Fruit fly (Drosophila melanogaster) whole organism, embryonic: ENCODE measurements around the gene nAChRalpha7.

ENCODE experiments used
- Antp ChIP-seq: fragments of 200-800 bp; sonication (Bioruptor generic); optimal IDR thresholded peaks from 3 replicates; lab custom pipeline; 2016; ENCODE audit warnings: missing biosample characterization, missing genetic modification characterization
- Awh ChIP-seq: fragments of 200-800 bp; sonication (Bioruptor generic); IDR thresholded peaks from 2 replicates; pipeline ENCODE4, ENCODE4 v1.3.6; 2022; ENCODE audit warnings: missing biosample characterization, missing genetic modification characterization
- CG10267 ChIP-seq: fragments of 200-800 bp; sonication (Bioruptor generic); optimal IDR thresholded peaks from 2 replicates; lab custom pipeline; 2018; ENCODE audit warnings: missing biosample characterization, mild to moderate bottlenecking, missing genetic modification characterization, moderate library complexity
- CG10274 ChIP-seq: fragments of 200-800 bp; sonication (Bioruptor generic); optimal IDR thresholded peaks from 3 replicates; lab custom pipeline; 2017; ENCODE audit warnings: missing biosample characterization, mild to moderate bottlenecking, missing genetic modification characterization
- CG10543 ChIP-seq: fragments of 200-800 bp; sonication (Bioruptor generic); optimal IDR thresholded peaks from 3 replicates; lab custom pipeline; 2017; ENCODE audit warnings: missing biosample characterization, mild to moderate bottlenecking, missing genetic modification characterization, moderate library complexity
- CG11504 ChIP-seq: fragments of 200-800 bp; sonication (Bioruptor generic); optimal IDR thresholded peaks from 3 replicates; lab custom pipeline; 2019; ENCODE audit warnings: missing biosample characterization, mild to moderate bottlenecking, missing genetic modification characterization, moderate library complexity
- CG11723 ChIP-seq: fragments of 200-800 bp; sonication (Bioruptor generic); optimal IDR thresholded peaks from 2 replicates; lab custom pipeline; 2017; ENCODE audit warnings: missing biosample characterization, mild to moderate bottlenecking, missing genetic modification characterization
- CG12236 ChIP-seq: fragments of 200-800 bp; sonication (Bioruptor generic); optimal IDR thresholded peaks from 2 replicates; lab custom pipeline; 2016; ENCODE audit warnings: missing biosample characterization, missing genetic modification characterization
- CG12744 ChIP-seq: fragments of 200-800 bp; sonication (Bioruptor generic); optimal IDR thresholded peaks from 2 replicates; lab custom pipeline; 2016; ENCODE audit warnings: missing biosample characterization, missing genetic modification characterization
- CG13296 ChIP-seq: fragments of 200-800 bp; sonication (Bioruptor generic); optimal IDR thresholded peaks from 3 replicates; lab custom pipeline; 2018; ENCODE audit warnings: missing biosample characterization, mild to moderate bottlenecking, missing genetic modification characterization
- CG16779 ChIP-seq: fragments of 200-800 bp; sonication (Bioruptor generic); IDR thresholded peaks from 2 replicates; pipeline ENCODE4 v1.3.6; 2022; ENCODE audit warnings: missing biosample characterization, missing genetic modification characterization
- CG17186 ChIP-seq: fragments of 200-800 bp; sonication (Bioruptor generic); optimal IDR thresholded peaks from 3 replicates; lab custom pipeline; 2017; ENCODE audit warnings: missing biosample characterization, missing genetic modification reagents, missing genetic modification characterization
- CG2678 ChIP-seq: fragments of 200-800 bp; sonication (Bioruptor generic); optimal IDR thresholded peaks from 3 replicates; lab custom pipeline; 2019; ENCODE audit warnings: missing biosample characterization, mild to moderate bottlenecking, missing genetic modification characterization, moderate library complexity
- CG2875 ChIP-seq: fragments of 200-800 bp; sonication (Bioruptor generic); optimal IDR thresholded peaks from 2 replicates; lab custom pipeline; 2017; ENCODE audit warnings: missing biosample characterization, mild to moderate bottlenecking, missing genetic modification characterization, missing genetic modification reagents
- CG30403 ChIP-seq: fragments of 200-800 bp; sonication (Bioruptor generic); optimal IDR thresholded peaks from 3 replicates; lab custom pipeline; 2016; ENCODE audit warnings: missing biosample characterization, missing genetic modification characterization
- CG33557 ChIP-seq: fragments of 200-800 bp; sonication (Bioruptor generic); optimal IDR thresholded peaks from 2 replicates; lab custom pipeline; 2019; ENCODE audit warnings: missing biosample characterization, mild to moderate bottlenecking, missing genetic modification characterization, moderate library complexity
- CG3995 ChIP-seq: fragments of 200-800 bp; sonication (Bioruptor generic); optimal IDR thresholded peaks from 3 replicates; lab custom pipeline; 2016; ENCODE audit warnings: missing biosample characterization, missing genetic modification characterization
- CG4360 ChIP-seq: fragments of 200-800 bp; sonication (Bioruptor generic); IDR thresholded peaks from 2 replicates; pipeline ENCODE4 v1.3.6; 2022; ENCODE audit warnings: missing biosample characterization, missing genetic modification characterization
- CG6175 ChIP-seq: fragments of 200-800 bp; sonication (Bioruptor generic); IDR thresholded peaks from 3 replicates; pipeline ENCODE4 v1.3.6; 2022; ENCODE audit warnings: missing biosample characterization, missing genetic modification characterization
- CG6654 ChIP-seq: fragments of 200-800 bp; sonication (Bioruptor generic); optimal IDR thresholded peaks from 2 replicates; lab custom pipeline; 2017; ENCODE audit warnings: missing biosample characterization, mild to moderate bottlenecking, missing genetic modification characterization
- CG7839 ChIP-seq: fragments of 200-800 bp; sonication (Bioruptor generic); optimal IDR thresholded peaks from 3 replicates; lab custom pipeline; 2018; ENCODE audit warnings: missing biosample characterization, mild to moderate bottlenecking, missing genetic modification characterization, moderate library complexity
- CG8089 ChIP-seq: fragments of 200-800 bp; sonication (Bioruptor generic); optimal IDR thresholded peaks from 3 replicates; lab custom pipeline; 2016; ENCODE audit warnings: missing biosample characterization, missing genetic modification characterization
- Gsc ChIP-seq: fragments of 200-800 bp; sonication (Bioruptor generic); IDR thresholded peaks from 2 replicates; pipeline ENCODE4 v1.3.6; 2022; ENCODE audit warnings: missing biosample characterization, missing genetic modification characterization
- H15 ChIP-seq: fragments of 200-800 bp; sonication (Bioruptor generic); IDR thresholded peaks from 3 replicates; pipeline ENCODE4 v1.3.6; 2022; ENCODE audit warnings: missing biosample characterization, missing genetic modification characterization
- H2.0 ChIP-seq: fragments of 200-800 bp; sonication (Bioruptor generic); IDR thresholded peaks from 2 replicates; pipeline ENCODE4 v1.3.6; 2022; ENCODE audit warnings: missing biosample characterization, missing genetic modification characterization
- HmgD ChIP-seq: fragments of 200-800 bp; sonication (Bioruptor generic); optimal IDR thresholded peaks from 3 replicates; lab custom pipeline; 2016; ENCODE audit warnings: missing biosample characterization, missing genetic modification characterization
- Hmr ChIP-seq: fragments of 200-800 bp; sonication (Bioruptor generic); optimal IDR thresholded peaks from 3 replicates; lab custom pipeline; 2017; ENCODE audit warnings: mild to moderate bottlenecking, missing biosample characterization, missing genetic modification reagents, missing genetic modification characterization
- MBD-R2 ChIP-seq: fragments of 200-800 bp; sonication (Bioruptor generic); IDR thresholded peaks from 2 replicates; pipeline ENCODE4 v1.3.6; 2022; ENCODE audit warnings: missing biosample characterization, missing genetic modification characterization
- Meics ChIP-seq: fragments of 200-800 bp; sonication (Bioruptor generic); optimal IDR thresholded peaks from 2 replicates; lab custom pipeline; 2017; ENCODE audit warnings: missing biosample characterization, mild to moderate bottlenecking, missing genetic modification characterization
- Mes4 ChIP-seq: fragments of 200-800 bp; sonication (Bioruptor generic); optimal IDR thresholded peaks from 2 replicates; lab custom pipeline; 2016; ENCODE audit warnings: missing biosample characterization, missing genetic modification characterization
- NC2α ChIP-seq: fragments of 200-800 bp; sonication (Bioruptor generic); optimal IDR thresholded peaks from 2 replicates; lab custom pipeline; 2016; ENCODE audit warnings: missing biosample characterization, missing genetic modification characterization
- Ravus ChIP-seq: fragments of 200-800 bp; sonication (Bioruptor generic); IDR thresholded peaks from 2 replicates; pipeline ENCODE4 v1.3.6; 2022; ENCODE audit warnings: missing biosample characterization, missing genetic modification characterization
- Sox102F ChIP-seq: fragments of 200-800 bp; sonication (Bioruptor generic); optimal IDR thresholded peaks from 2 replicates; lab custom pipeline; 2018; ENCODE audit warnings: missing biosample characterization, mild to moderate bottlenecking, missing genetic modification characterization, moderate library complexity
- Xbp1 ChIP-seq: fragments of 200-800 bp; sonication (Bioruptor generic); optimal IDR thresholded peaks from 3 replicates; lab custom pipeline; 2016; ENCODE audit warnings: missing biosample characterization, mild to moderate bottlenecking, missing genetic modification characterization
- YL-1 ChIP-seq: fragments of 200-800 bp; sonication (Bioruptor generic); optimal IDR thresholded peaks from 3 replicates; lab custom pipeline; 2017; ENCODE audit warnings: missing biosample characterization, mild to moderate bottlenecking, missing genetic modification characterization
- dan ChIP-seq: fragments of 200-800 bp; sonication (Bioruptor generic); IDR thresholded peaks from 2 replicates; pipeline ENCODE4 v1.3.6; 2022; ENCODE audit warnings: missing biosample characterization, missing genetic modification characterization
- fd3F ChIP-seq: fragments of 200-800 bp; sonication (Bioruptor generic); optimal IDR thresholded peaks from 2 replicates; lab custom pipeline; 2018; ENCODE audit warnings: missing biosample characterization, mild to moderate bottlenecking, missing genetic modification characterization, moderate library complexity
- fd64A ChIP-seq: fragments of 200-800 bp; sonication (Bioruptor generic); optimal IDR thresholded peaks from 3 replicates; lab custom pipeline; 2018; ENCODE audit warnings: missing biosample characterization, mild to moderate bottlenecking, missing genetic modification characterization
- gem ChIP-seq: fragments of 200-800 bp; sonication (Bioruptor generic); optimal IDR thresholded peaks from 2 replicates; lab custom pipeline; 2019; ENCODE audit warnings: missing biosample characterization, mild to moderate bottlenecking, missing genetic modification characterization, moderate library complexity
- hth ChIP-seq: fragments of >200 bp; optimal IDR thresholded peaks from 2 replicates; lab custom pipeline; 2017; ENCODE audit warnings: inconsistent platforms
- jumu ChIP-seq: fragments of 200-800 bp; sonication (Bioruptor generic); optimal IDR thresholded peaks from 3 replicates; lab custom pipeline; 2016; ENCODE audit warnings: missing biosample characterization, missing genetic modification characterization
- kni ChIP-seq: fragments of 200-800 bp; sonication (Bioruptor generic); optimal IDR thresholded peaks from 3 replicates; lab custom pipeline; 2017; ENCODE audit warnings: mild to moderate bottlenecking, missing biosample characterization, missing genetic modification reagents, missing genetic modification characterization
- lab ChIP-seq: fragments of 200-800 bp; sonication (Bioruptor generic); optimal IDR thresholded peaks from 3 replicates; lab custom pipeline; 2017; ENCODE audit warnings: missing biosample characterization, missing genetic modification characterization, mild to moderate bottlenecking, moderate library complexity, missing genetic modification reagents
- lilli ChIP-seq: fragments of 200-800 bp; sonication (Bioruptor generic); optimal IDR thresholded peaks from 3 replicates; lab custom pipeline; 2016; ENCODE audit warnings: missing biosample characterization, missing genetic modification characterization
- scrt ChIP-seq: fragments of 200-800 bp; sonication (Bioruptor generic); optimal IDR thresholded peaks from 2 replicates; lab custom pipeline; 2018; ENCODE audit warnings: missing biosample characterization, mild to moderate bottlenecking, missing genetic modification characterization, moderate library complexity
- sd ChIP-seq: fragments of 200-800 bp; sonication (Bioruptor generic); optimal IDR thresholded peaks from 3 replicates; lab custom pipeline; 2018; ENCODE audit warnings: missing biosample characterization, mild to moderate bottlenecking, missing genetic modification characterization, moderate library complexity
- sna ChIP-seq: fragments of 200-800 bp; sonication (Bioruptor generic); IDR thresholded peaks from 2 replicates; pipeline ENCODE4 v1.3.6; 2022; ENCODE audit warnings: missing biosample characterization, missing genetic modification characterization; ENCODE audit not compliant: partially characterized antibody
- tin ChIP-seq: fragments of 200-800 bp; sonication (Bioruptor generic); optimal IDR thresholded peaks from 3 replicates; lab custom pipeline; 2016; ENCODE audit warnings: missing biosample characterization, missing genetic modification characterization
- tio ChIP-seq: fragments of 200-800 bp; sonication (Bioruptor generic); optimal IDR thresholded peaks from 2 replicates; lab custom pipeline; 2017; ENCODE audit warnings: missing biosample characterization, missing genetic modification characterization, inconsistent platforms
- tll ChIP-seq, 2 experiments: fragments of 200-800 bp in 1 of 2; fragments of >200 bp in 1 of 2; sonication (Bioruptor generic) in 1 of 2; optimal IDR thresholded peaks; 2 replicates each; lab custom pipeline; 2017 to 2019; ENCODE audit warnings: missing biosample characterization in 2 of 2, missing genetic modification characterization in 2 of 2, mild to moderate bottlenecking in 1 of 2, moderate library complexity in 1 of 2
- trem ChIP-seq: fragments of 200-800 bp; optimal IDR thresholded peaks from 3 replicates; lab custom pipeline; 2019; ENCODE audit warnings: missing biosample characterization, mild to moderate bottlenecking, missing genetic modification characterization, moderate library complexity

Gene nAChRalpha7

DNA sequence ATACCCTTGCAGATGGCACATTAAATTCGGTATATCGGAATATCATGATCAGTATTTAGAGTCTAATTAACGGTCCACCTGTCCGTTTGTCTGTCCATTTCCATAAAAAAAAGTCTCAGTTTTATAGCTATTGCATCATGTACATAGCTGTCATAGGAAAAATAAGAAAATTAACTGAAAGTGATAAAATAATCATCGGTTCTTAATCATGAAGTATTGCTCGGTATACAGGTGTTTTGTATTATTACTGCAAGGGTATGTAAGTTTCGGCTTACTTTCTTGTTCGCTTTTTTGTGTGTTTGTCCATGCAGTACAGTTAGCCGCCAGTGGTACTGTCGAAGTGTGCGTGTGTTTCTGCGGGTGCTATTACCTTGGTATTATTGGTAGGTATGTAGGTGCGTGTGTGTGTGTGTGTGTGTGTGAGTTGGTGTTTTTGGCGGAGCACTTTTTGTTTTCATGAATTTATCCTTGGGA is 6.4 kb upstream of the nAChRalpha7 start (continued):
- TF ChIP-seq scrt (GFP tag; lab: Kevin White, UChicago): peak; percentile 16
- peak; percentile 41 for TF ChIP-seq tio (GFP tag; lab: Kevin White, UChicago)
- TF ChIP-seq CG11504 (tag; lab: Kevin White, UChicago): peak; percentile 70
- TF ChIP-seq Sox102F: peak; percentile 51
- peak; percentile 54 for TF ChIP-seq lab (GFP tag; lab: Kevin White, UChicago)
- TF ChIP-seq Hmr (GFP tag; lab: Kevin White, UChicago): peak; percentile 26
- no peak for TF ChIP-seq CG17186
- no peak for TF ChIP-seq CG10543
- no peak for TF ChIP-seq YL-1
- TF ChIP-seq CG12744 (GFP tag; lab: Kevin White, UChicago): peak; percentile 6
- TF ChIP-seq Gsc (GFP tag; lab: Robert Waterston, UW): no peak
- TF ChIP-seq H15: no peak
- TF ChIP-seq Meics (GFP tag; lab: Kevin White, UChicago): peak; percentile 53
- peak; percentile 56 for TF ChIP-seq CG30403 (GFP tag; lab: Kevin White, UChicago)
- peak; percentile 9 for TF ChIP-seq CG8089 (GFP tag; lab: Kevin White, UChicago)
- TF ChIP-seq CG4360: no peak
- TF ChIP-seq CG2678: peak; percentile 75
- TF ChIP-seq MBD-R2 (GFP tag; lab: Robert Waterston, UW): no peak
- TF ChIP-seq Awh (GFP tag; lab: Robert Waterston, UW): no peak
- no peak for TF ChIP-seq fd64A (GFP tag; lab: Kevin White, UChicago)
- peak; percentile 24 for TF ChIP-seq CG33557 (GFP tag; lab: Kevin White, UChicago)
- peak; percentile 54 for TF ChIP-seq lilli (GFP tag; lab: Kevin White, UChicago)
- peak; percentile 26 for TF ChIP-seq Antp (GFP tag; lab: Kevin White, UChicago)
- no peak for TF ChIP-seq CG6175 (GFP tag; lab: Robert Waterston, UW)
- TF ChIP-seq dan (GFP tag; lab: Robert Waterston, UW): no peak
- TF ChIP-seq tin (GFP tag; lab: Kevin White, UChicago): peak; percentile 38
- TF ChIP-seq fd3F (GFP tag; lab: Kevin White, UChicago): peak; percentile 33
- TF ChIP-seq NC2α: no peak
- peak; percentile 74 for TF ChIP-seq gem
- TF ChIP-seq Mes4: no peak
- TF ChIP-seq hth (lab: Kevin White, UChicago): no peak
- no peak for TF ChIP-seq CG3995
- TF ChIP-seq sna: no peak
- 0 out of 2 replicates have a peak, but pooled peaks have one; percentile 21 for TF ChIP-seq H2.0 (GFP tag; lab: Robert Waterston, UW)
- peak; percentile 9 for TF ChIP-seq CG6654 (GFP tag; lab: Kevin White, UChicago)
- TF ChIP-seq CG10274 (GFP tag; lab: Kevin White, UChicago): peak; percentile 1
- TF ChIP-seq CG16779 (GFP tag; lab: Robert Waterston, UW): no peak
- TF ChIP-seq jumu (GFP tag; lab: Kevin White, UChicago): peak; percentile 37
- TF ChIP-seq CG11723 (GFP tag; lab: Kevin White, UChicago): peak; percentile 14
- no peak for TF ChIP-seq tll (GFP tag; optimal IDR thresholded peaks at IDR 0.05; lab: Kevin White, UChicago)
- TF ChIP-seq CG10267 (tag; lab: Kevin White, UChicago): peak; percentile 31
- TF ChIP-seq CG7839 (tag; lab: Kevin White, UChicago): peak; percentile 69
- no peak for TF ChIP-seq HmgD (GFP tag; lab: Kevin White, UChicago)
- TF ChIP-seq sd (tag; lab: Kevin White, UChicago): peak; percentile 6
- peak; percentile 19 for TF ChIP-seq kni (GFP tag; lab: Kevin White, UChicago)
- peak; percentile 11 for TF ChIP-seq Xbp1 (GFP tag; lab: Kevin White, UChicago)
- no peak for TF ChIP-seq Ravus (GFP tag; lab: Robert Waterston, UW)
- TF ChIP-seq CG13296 (GFP tag; lab: Kevin White, UChicago): peak; percentile 18
- TF ChIP-seq trem (tag; lab: Kevin White, UChicago): peak; percentile 25
- no peak for TF ChIP-seq CG2875
- peak; percentile 6 for TF ChIP-seq CG12236 (GFP tag; lab: Kevin White, UChicago)
